Fruit fly (Drosophila melanogaster): Measurements from ENCODE around the gene CG3631.

Gene CG3631

dm6 chr3R:14875274-14875964, 3.8 kb upstream of the CG3631 start, which contains the start of gene btsz (continued):
- TF ChIP-seq CG3838 (GFP tag; optimal IDR thresholded peaks at IDR 0.05) (no peak), CG12659 (GFP tag; optimal IDR thresholded peaks at IDR 0.05) (peak; percentile 47), esg (GFP tag; conservative IDR thresholded peaks at IDR 0.05) (no peak), CG10366 (GFP tag; IDR thresholded peaks at IDR 0.05) (no peak), Rfx (GFP tag; IDR thresholded peaks at IDR 0.05) (no peak), CG12155 (GFP tag; optimal IDR thresholded peaks at IDR 0.05) (no peak), CG5953 (GFP tag; IDR thresholded peaks at IDR 0.05) (no peak), E2f1 (GFP tag; IDR thresholded peaks at IDR 0.05) (no peak), Nf-YC (tag; optimal IDR thresholded peaks at IDR 0.05) (peak; percentile 48), B-H1 (GFP tag; IDR thresholded peaks at IDR 0.05) (no peak), ranshi (GFP tag; IDR thresholded peaks at IDR 0.05) (no peak; the same call in 1 of the 2 replicates), CG10462 (GFP tag; optimal IDR thresholded peaks at IDR 0.05) (no peak), CG2678 (tag; optimal IDR thresholded peaks at IDR 0.05) (peak; percentile 83), CG11085 (GFP tag; IDR thresholded peaks at IDR 0.05) (no peak), bsh (GFP tag; optimal IDR thresholded peaks at IDR 0.05) (no peak), Ets97D (GFP tag; optimal IDR thresholded peaks at IDR 0.05) (no peak), CG8281 (tag; optimal IDR thresholded peaks at IDR 0.05) (peak; percentile 11), row (GFP tag; IDR thresholded peaks at IDR 0.05) (peak; percentile 51), chinmo (GFP tag; IDR thresholded peaks at IDR 0.05; ENCODE audit: partially characterized antibody) (no peak), CG12299 (tag; optimal IDR thresholded peaks at IDR 0.05) (no peak), grn (GFP tag; optimal IDR thresholded peaks at IDR 0.05) (no peak), CG10321 (GFP tag; IDR thresholded peaks at IDR 0.05) (no peak), Ets65A (GFP tag) (peak; percentile 86), CG2129 (GFP tag; IDR thresholded peaks at IDR 0.05; ENCODE audit: partially characterized antibody) (no peak), ATbp (GFP tag; optimal IDR thresholded peaks at IDR 0.05) (peak; percentile 18), crol (GFP tag; IDR thresholded peaks at IDR 0.05) (no peak), jing (GFP tag; optimal IDR thresholded peaks at IDR 0.05) (no peak), CG8290 (GFP tag; optimal IDR thresholded peaks at IDR 0.05) (no peak), CG8290 (tag; optimal IDR thresholded peaks at IDR 0.05) (no peak), gce (GFP tag; IDR thresholded peaks at IDR 0.05) (no peak), Hand (GFP tag; optimal IDR thresholded peaks at IDR 0.05) (peak; percentile 69), Optix (GFP tag; IDR thresholded peaks at IDR 0.05) (no peak), Bteb2 (GFP tag; optimal IDR thresholded peaks at IDR 0.05) (no peak), Ada2b (GFP tag; IDR thresholded peaks at IDR 0.05) (no peak), CG31365 (tag; optimal IDR thresholded peaks at IDR 0.05) (no peak), CG13894 (tag; optimal IDR thresholded peaks at IDR 0.05) (no peak), CG7839 (tag; optimal IDR thresholded peaks at IDR 0.05) (peak; percentile 64), CG14965 (GFP tag; optimal IDR thresholded peaks at IDR 0.05; ENCODE audit: borderline replicate concordance) (no peak), CG4730 (GFP tag; IDR thresholded peaks at IDR 0.05) (no peak), H2.0 (GFP tag; IDR thresholded peaks at IDR 0.05) (no peak), ro (GFP tag; IDR thresholded peaks at IDR 0.05) (no peak), ttk (GFP tag; IDR thresholded peaks at IDR 0.05) (no peak), CG17568 (GFP tag; optimal IDR thresholded peaks at IDR 0.05) (no peak), zen2 (GFP tag; IDR thresholded peaks at IDR 0.05; ENCODE audit: partially characterized antibody) (no peak), nerfin-2 (GFP tag; IDR thresholded peaks at IDR 0.05; ENCODE audit: partially characterized antibody) (no peak), CG3065 (GFP tag; optimal IDR thresholded peaks at IDR 0.05) (no peak), CG17612 (GFP tag; IDR thresholded peaks at IDR 0.05) (no peak), CG33557 (GFP tag; optimal IDR thresholded peaks at IDR 0.05) (no peak), CG32772 (GFP tag; IDR thresholded peaks at IDR 0.05) (no peak), D (optimal IDR thresholded peaks at IDR 0.05) (no peak), D (GFP tag; optimal IDR thresholded peaks at IDR 0.05) (no peak), GATAe (GFP tag; conservative IDR thresholded peaks at IDR 0.05) (no peak)
